Worm (Caenorhabditis elegans) whole organism, late embryonic: Measurements from ENCODE around the gene Y51B9A.14.
A peak's percentile ranks its signal among the peaks of the same experiment; 100 is the strongest.

Experiments used
- C08G9.2 ChIP-seq: sonication (generic microtip); optimal IDR thresholded peaks from 2 replicates; lab custom pipeline; 2016; ENCODE audit warnings: mild to moderate bottlenecking, missing genetic modification characterization, moderate library complexity, missing compliant biosample characterization
- F13H6.1 ChIP-seq: sonication (generic microtip); optimal IDR thresholded peaks from 2 replicates; lab custom pipeline; 2016; ENCODE audit warnings: missing genetic modification characterization, missing compliant biosample characterization
- K09A11.1 ChIP-seq: sonication (generic microtip); optimal IDR thresholded peaks from 2 replicates; lab custom pipeline; 2017; ENCODE audit warnings: antibody characterized with exemption, mild to moderate bottlenecking, missing genetic modification characterization, missing compliant biosample characterization; ENCODE audit not compliant: insufficient read depth
- T23F11.4 ChIP-seq: fragments of 200-800 bp; sonication (Bioruptor generic); optimal IDR thresholded peaks from 2 replicates; lab custom pipeline; 2018; ENCODE audit warnings: mild to moderate bottlenecking, missing genetic modification characterization, missing compliant biosample characterization
- Y22D7AL.16 ChIP-seq: sonication (generic microtip); optimal IDR thresholded peaks from 2 replicates; lab custom pipeline; 2016; ENCODE audit warnings: missing genetic modification characterization, missing compliant biosample characterization
- ahr-1 ChIP-seq: sonication (generic microtip); optimal IDR thresholded peaks from 2 replicates; lab custom pipeline; 2016; ENCODE audit warnings: missing genetic modification characterization, missing compliant biosample characterization
- ceh-14 ChIP-seq: sonication (generic microtip); optimal IDR thresholded peaks from 2 replicates; lab custom pipeline; 2016; ENCODE audit warnings: missing genotype, missing genetic modification characterization, missing compliant biosample characterization
- ceh-2 ChIP-seq: sonication (generic microtip); optimal IDR thresholded peaks from 2 replicates; lab custom pipeline; 2016; ENCODE audit warnings: missing genotype, missing genetic modification characterization, missing compliant biosample characterization
- ceh-22 ChIP-seq: sonication (generic microtip); optimal IDR thresholded peaks from 2 replicates; lab custom pipeline; 2017; ENCODE audit warnings: missing biosample characterization, missing genetic modification characterization
- ceh-30 ChIP-seq: fragments of 150-350 bp; optimal IDR thresholded peaks from 2 replicates; lab custom pipeline; 2014; ENCODE audit warnings: missing biosample characterization, missing genetic modification characterization
- ceh-31 ChIP-seq: sonication (generic microtip); optimal IDR thresholded peaks from 2 replicates; lab custom pipeline; 2016; ENCODE audit warnings: missing genetic modification characterization, missing compliant biosample characterization
- ceh-34 ChIP-seq: sonication (generic microtip); optimal IDR thresholded peaks from 2 replicates; lab custom pipeline; 2016; ENCODE audit warnings: mild to moderate bottlenecking, missing genetic modification characterization, missing compliant biosample characterization
- ceh-6 ChIP-seq: fragments of 200-800 bp; sonication (Bioruptor generic); optimal IDR thresholded peaks from 2 replicates; lab custom pipeline; 2018; ENCODE audit warnings: mild to moderate bottlenecking, missing genetic modification characterization, missing compliant biosample characterization
- elt-2 ChIP-seq: sonication (generic microtip); optimal IDR thresholded peaks from 2 replicates; lab custom pipeline; 2016; ENCODE audit warnings: missing genetic modification reagents, missing genetic modification characterization, missing compliant biosample characterization
- ets-4 ChIP-seq: sonication (generic microtip); optimal IDR thresholded peaks from 2 replicates; lab custom pipeline; 2016; ENCODE audit warnings: missing genetic modification characterization, missing compliant biosample characterization
- fax-1 ChIP-seq: sonication (generic microtip); optimal IDR thresholded peaks from 2 replicates; lab custom pipeline; 2016; ENCODE audit warnings: missing genotype, missing genetic modification characterization, missing compliant biosample characterization
- gmeb-2 ChIP-seq: sonication (generic microtip); optimal IDR thresholded peaks from 2 replicates; lab custom pipeline; 2016; ENCODE audit warnings: missing genetic modification characterization, inconsistent platforms, missing compliant biosample characterization
- hlh-13 ChIP-seq: fragments of 200-800 bp; sonication (Bioruptor generic); optimal IDR thresholded peaks from 2 replicates; lab custom pipeline; 2018; ENCODE audit warnings: mild to moderate bottlenecking, missing genetic modification characterization, missing compliant biosample characterization
- hlh-6 ChIP-seq: sonication (generic microtip); optimal IDR thresholded peaks from 2 replicates; lab custom pipeline; 2016; ENCODE audit warnings: missing genotype, missing genetic modification characterization, missing compliant biosample characterization
- lim-6 ChIP-seq: sonication (generic microtip); optimal IDR thresholded peaks from 2 replicates; lab custom pipeline; 2016; ENCODE audit warnings: missing genetic modification characterization, missing compliant biosample characterization
- lin-11 ChIP-seq: fragments of 200-800 bp; sonication (Bioruptor generic); optimal IDR thresholded peaks from 2 replicates; lab custom pipeline; 2018; ENCODE audit warnings: mild to moderate bottlenecking, missing genetic modification characterization, missing compliant biosample characterization
- nfya-1 ChIP-seq: sonication (generic microtip); optimal IDR thresholded peaks from 2 replicates; lab custom pipeline; 2017; ENCODE audit warnings: missing genetic modification characterization, mild to moderate bottlenecking, missing compliant biosample characterization, antibody characterized with exemption, moderate library complexity
- nhr-11 ChIP-seq: fragments of 150-350 bp; optimal IDR thresholded peaks from 2 replicates; lab custom pipeline; 2014; ENCODE audit warnings: missing biosample characterization, missing genetic modification characterization
- npax-4 ChIP-seq: sonication (generic microtip); optimal IDR thresholded peaks from 2 replicates; lab custom pipeline; 2016; ENCODE audit warnings: missing genetic modification characterization, missing compliant biosample characterization
- odd-2 ChIP-seq: sonication (generic microtip); optimal IDR thresholded peaks from 2 replicates; lab custom pipeline; 2017; ENCODE audit warnings: antibody characterized with exemption, mild to moderate bottlenecking, missing genetic modification characterization, missing compliant biosample characterization
- pag-3 ChIP-seq: sonication (generic microtip); optimal IDR thresholded peaks from 2 replicates; lab custom pipeline; 2016; ENCODE audit warnings: missing compliant biosample characterization, missing genetic modification characterization, borderline replicate concordance
- pros-1 ChIP-seq: fragments of 150-350 bp; optimal IDR thresholded peaks from 2 replicates; lab custom pipeline; 2014; ENCODE audit warnings: missing biosample characterization, missing genetic modification reagents, missing genetic modification characterization
- ref-2 ChIP-seq: sonication (generic microtip); optimal IDR thresholded peaks from 2 replicates; lab custom pipeline; 2016; ENCODE audit warnings: missing genetic modification characterization, missing compliant biosample characterization
- rnt-1 ChIP-seq: sonication (generic microtip); optimal IDR thresholded peaks from 2 replicates; lab custom pipeline; 2016; ENCODE audit warnings: missing genetic modification characterization, missing compliant biosample characterization
- sdc-2 ChIP-seq: sonication (generic microtip); optimal IDR thresholded peaks from 2 replicates; lab custom pipeline; 2016; ENCODE audit warnings: missing genotype, missing genetic modification characterization, missing compliant biosample characterization
- sox-2 ChIP-seq: fragments of 200-800 bp; sonication (Bioruptor generic); IDR thresholded peaks from 2 replicates; pipeline ENCODE4 v1.3.6; 2022; ENCODE audit warnings: missing genetic modification reagents, missing genetic modification characterization, missing compliant biosample characterization
- syd-9 ChIP-seq: sonication (generic microtip); optimal IDR thresholded peaks from 2 replicates; lab custom pipeline; 2016; ENCODE audit warnings: mild to moderate bottlenecking, missing genetic modification characterization, moderate library complexity, missing compliant biosample characterization
- tbx-2 ChIP-seq: sonication (generic microtip); optimal IDR thresholded peaks from 2 replicates; lab custom pipeline; 2016; ENCODE audit warnings: missing genetic modification characterization, missing compliant biosample characterization
- ttx-3 ChIP-seq: sonication (generic microtip); optimal IDR thresholded peaks from 2 replicates; lab custom pipeline; 2016; ENCODE audit warnings: missing genetic modification reagents, missing genetic modification characterization, missing compliant biosample characterization
- unc-3 ChIP-seq, 2 experiments: fragments of 200-800 bp in 1 of 2; sonication (Bioruptor generic) in 1 of 2; sonication (generic microtip) in 1 of 2; conservative IDR thresholded peaks in 1 of 2; optimal IDR thresholded peaks in 1 of 2; 2 replicates each; pipeline versions ENCODE4 v1.3.6 to Lab custom; 2016 to 2022; ENCODE audit warnings: missing compliant biosample characterization in 2 of 2, missing genetic modification characterization in 2 of 2, missing genetic modification reagents in 1 of 2
- unc-42 ChIP-seq: sonication (generic microtip); optimal IDR thresholded peaks from 2 replicates; lab custom pipeline; 2016; ENCODE audit warnings: missing genotype, missing genetic modification characterization, missing compliant biosample characterization
- unc-86 ChIP-seq: sonication (generic microtip); optimal IDR thresholded peaks from 2 replicates; lab custom pipeline; 2016; ENCODE audit warnings: missing genetic modification characterization, missing compliant biosample characterization
- zip-5 ChIP-seq: sonication (generic microtip); optimal IDR thresholded peaks from 2 replicates; lab custom pipeline; 2016; ENCODE audit warnings: missing genetic modification characterization, missing compliant biosample characterization
- ztf-16 ChIP-seq: sonication (generic microtip); optimal IDR thresholded peaks from 2 replicates; lab custom pipeline; 2017; ENCODE audit warnings: missing genetic modification characterization, missing compliant biosample characterization

Y51B9A.14 gene

ce11 chrII:9418065-9418567 lies 19.8 kb upstream of the Y51B9A.14 start, which contains the start of the genes M176.4 and M176.16:
Gene M176.4, plus strand, starts transcription at chrII:9418365.
Gene M176.16, plus strand, starts transcription at chrII:9418517.
- TF ChIP-seq elt-2 (tag; lab: Kevin White, UChicago) (peak; percentile 22), C08G9.2 (tag; lab: Kevin White, UChicago) (no peak)

ce11 chrII:9416381-9417276 lies 18.4 kb upstream of the Y51B9A.14 start, which contains the start of the genes gss-1 and chch-3:
Gene gss-1, minus strand, starts transcription at chrII:9416431.
Gene chch-3, plus strand, starts transcription at chrII:9417013.
- TF ChIP-seq hlh-6 (no peak), hlh-13 (GFP tag; lab: Kevin White, UChicago) (no peak), ceh-2 (tag; lab: Kevin White, UChicago) (peak; percentile 16), npax-4 (tag; lab: Kevin White, UChicago) (no peak), C08G9.2 (tag; lab: Kevin White, UChicago) (no peak), unc-3 (GFP tag; conservative IDR thresholded peaks at IDR 0.05; lab: Robert Waterston, UW) (0 out of 2 replicates have a peak, but pooled peaks have one; percentile 14), unc-3 (tag; optimal IDR thresholded peaks at IDR 0.05; lab: Kevin White, UChicago) (no peak), ceh-31 (tag; lab: Kevin White, UChicago) (peak; percentile 12), Y22D7AL.16 (no peak), K09A11.1 (no peak), zip-5 (tag; lab: Kevin White, UChicago) (no peak), odd-2 (tag; lab: Kevin White, UChicago) (no peak), ahr-1 (no peak), ceh-34 (tag; lab: Kevin White, UChicago) (no peak), gmeb-2 (no peak), ztf-16 (tag; lab: Kevin White, UChicago) (no peak), rnt-1 (tag; lab: Kevin White, UChicago) (no peak), unc-42 (tag; lab: Kevin White, UChicago) (peak; percentile 36), sox-2 (GFP tag; lab: Robert Waterston, UW) (no peak), lin-11 (tag; lab: Kevin White, UChicago) (no peak), ttx-3 (tag; lab: Kevin White, UChicago) (no peak), tbx-2 (tag; lab: Kevin White, UChicago) (peak; percentile 3), T23F11.4 (GFP tag; lab: Kevin White, UChicago) (no peak), syd-9 (tag; lab: Kevin White, UChicago) (no peak), ceh-14 (tag; lab: Kevin White, UChicago) (peak; percentile 33), F13H6.1 (tag; lab: Kevin White, UChicago) (no peak), ceh-22 (tag; lab: Kevin White, UChicago) (no peak), nhr-11 (no peak), unc-86 (tag; lab: Kevin White, UChicago) (no peak), ref-2 (tag; lab: Kevin White, UChicago) (no peak), fax-1 (no peak), sdc-2 (no peak), elt-2 (tag; lab: Kevin White, UChicago) (peak; percentile 25), nfya-1 (tag; lab: Kevin White, UChicago) (peak; percentile 45), ets-4 (no peak)

- TF ChIP-seq pros-1 (tag; lab: Kevin White, UChicago) (no peak), lim-6 (tag; lab: Kevin White, UChicago) (no peak), ceh-30 (tag; lab: Kevin White, UChicago) (no peak), unc-42 (tag; lab: Kevin White, UChicago) (no peak), F13H6.1 (tag; lab: Kevin White, UChicago) (no peak), ceh-6 (GFP tag; lab: Kevin White, UChicago) (no peak), pag-3 (tag; lab: Kevin White, UChicago) (no peak)
Measured at ce11 chrII:9412086-9412608, 13.9 kb upstream of the Y51B9A.14 start, which contains the start of gene arrd-3. Gene arrd-3, plus strand, starts transcription at chrII:9412558.
